Worm (Caenorhabditis elegans): ENCODE measurements around the gene K06B4.4.

K06B4.4 gene

DNA sequence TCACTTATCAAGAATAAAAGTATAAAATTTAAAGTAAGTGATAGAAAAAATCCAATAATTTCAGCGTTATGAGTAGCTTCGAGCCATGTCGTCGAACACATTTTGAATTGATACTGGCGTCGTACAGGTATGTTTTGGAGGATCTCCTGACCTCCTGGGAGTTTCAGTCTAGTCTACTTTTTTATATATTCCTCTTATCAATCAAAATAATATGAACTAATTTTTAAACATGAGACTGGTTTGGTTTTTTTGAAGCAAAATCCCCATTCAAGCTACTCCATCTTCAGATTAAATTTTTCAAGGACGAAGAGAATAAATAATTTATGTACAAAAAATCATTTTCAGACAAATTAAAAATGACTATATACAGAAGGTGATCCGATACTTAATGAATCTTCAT is 42.9 kb downstream of the K06B4.4 start, which contains the start of gene str-101:
str-101 (minus strand) TSS at position 101 of the 400 bp plus-strand sequence.
- TF ChIP-seq fos-1 (tag; optimal IDR thresholded peaks at IDR 0.05) (no peak), nhr-11 (tag; optimal IDR thresholded peaks at IDR 0.05) (no peak), fkh-2 (tag; optimal IDR thresholded peaks at IDR 0.05) (no peak), R02D3.7 (tag; optimal IDR thresholded peaks at IDR 0.05) (no peak)

DNA sequence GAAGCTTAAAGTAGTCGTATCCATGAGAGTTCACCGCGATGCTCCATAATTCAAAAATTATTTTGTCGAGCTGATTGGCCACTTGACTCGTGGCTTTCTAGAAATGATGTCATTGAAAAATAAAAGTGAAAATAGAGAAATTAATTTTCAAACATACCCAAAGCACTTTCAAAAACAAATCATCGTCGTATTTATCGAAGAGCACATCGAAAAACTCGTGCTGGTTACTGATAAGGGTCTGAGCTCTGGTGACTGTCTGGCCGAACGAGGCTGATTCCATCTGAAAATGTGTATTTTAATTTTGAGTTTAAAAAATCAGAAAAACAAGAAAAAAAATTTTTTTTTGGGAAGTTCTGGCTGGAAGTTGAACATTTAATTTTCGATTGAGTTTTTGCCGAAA is 43.4 kb downstream of the K06B4.4 start:
- peak; percentile 11 for TF ChIP-seq elt-2 (tag; optimal IDR thresholded peaks at IDR 0.05)
- TF ChIP-seq nhr-23 (tag; optimal IDR thresholded peaks at IDR 0.05) = no peak
- peak; percentile 34 for TF ChIP-seq pqm-1 (tag; optimal IDR thresholded peaks at IDR 0.05)

DNA sequence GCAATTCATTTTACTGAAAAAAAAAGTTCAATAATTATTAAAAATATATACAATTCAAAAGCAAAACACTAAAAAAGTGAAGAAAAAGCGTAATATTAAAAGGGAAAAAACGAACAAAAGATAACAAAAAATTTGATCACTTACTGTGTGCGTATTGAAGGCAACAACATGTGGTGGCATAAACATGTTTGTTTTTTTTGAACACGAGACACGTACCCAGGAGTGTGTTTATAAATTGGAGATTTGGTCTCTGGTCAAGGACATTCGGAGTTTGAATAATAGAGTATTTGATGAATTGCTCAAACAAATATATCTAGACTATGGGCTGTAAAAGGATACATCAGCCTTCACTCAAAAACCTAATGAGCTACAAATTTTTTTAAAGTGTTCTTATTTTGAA is 46.7 kb downstream of the K06B4.4 start:
- TF ChIP-seq nhr-11 (tag; optimal IDR thresholded peaks at IDR 0.05) (no peak), pqm-1 (tag; optimal IDR thresholded peaks at IDR 0.05) (no peak), fos-1 (tag; optimal IDR thresholded peaks at IDR 0.05) (no peak), daf-12 (tag; optimal IDR thresholded peaks at IDR 0.05) (no peak), zag-1 (tag; optimal IDR thresholded peaks at IDR 0.05) (no peak), jun-1 (tag; optimal IDR thresholded peaks at IDR 0.05) (no peak), nhr-25 (tag; optimal IDR thresholded peaks at IDR 0.05) (no peak), pha-4 (tag; optimal IDR thresholded peaks at IDR 0.05) (no peak)

DNA sequence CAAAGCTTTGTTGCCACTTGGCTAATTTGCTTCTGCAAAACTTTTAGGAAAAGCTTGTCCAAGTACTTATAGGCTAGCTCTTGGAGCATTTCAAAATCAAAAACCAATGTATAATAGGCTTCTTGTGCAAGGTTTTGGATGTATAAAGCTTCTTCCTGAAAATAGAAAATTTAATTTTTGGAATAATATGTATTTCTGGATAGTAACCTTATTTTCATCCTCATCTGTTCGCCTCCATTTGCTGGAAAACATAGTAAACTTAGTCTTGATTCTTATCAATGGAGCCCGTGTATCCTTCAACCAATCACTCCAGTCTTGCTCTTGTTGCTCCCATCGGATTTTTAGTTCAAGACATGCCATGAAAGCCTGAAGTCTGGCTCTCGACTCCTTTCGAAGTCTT is 47.7 kb downstream of the K06B4.4 start, which contains the start of gene Y6E2A.4:
Y6E2A.4 (minus strand) TSS at position 101 of the 400 bp plus-strand sequence.
- no peak for TF ChIP-seq nhr-237 (tag; optimal IDR thresholded peaks at IDR 0.05)
- no peak for TF ChIP-seq ceh-16 (tag; optimal IDR thresholded peaks at IDR 0.05)
- no peak for TF ChIP-seq aly-2 (tag; optimal IDR thresholded peaks at IDR 0.05)
- no peak for TF ChIP-seq fkh-2 (tag; optimal IDR thresholded peaks at IDR 0.05)
- no peak for TF ChIP-seq ceh-28 (tag; optimal IDR thresholded peaks at IDR 0.05)
- TF ChIP-seq elt-2 (tag; optimal IDR thresholded peaks at IDR 0.05) = no peak
- no peak for TF ChIP-seq skn-1 (tag; optimal IDR thresholded peaks at IDR 0.05)
- no peak for TF ChIP-seq nhr-25 (tag; optimal IDR thresholded peaks at IDR 0.05)
- TF ChIP-seq zag-1 (tag; optimal IDR thresholded peaks at IDR 0.05) = no peak
- no peak for TF ChIP-seq fkh-10 (GFP tag; optimal IDR thresholded peaks at IDR 0.05)
- TF ChIP-seq ZK546.5 (tag; optimal IDR thresholded peaks at IDR 0.05) = no peak
- TF ChIP-seq R02D3.7 (tag; optimal IDR thresholded peaks at IDR 0.05) = no peak
- no peak for TF ChIP-seq ceh-82 (tag; optimal IDR thresholded peaks at IDR 0.05)

DNA sequence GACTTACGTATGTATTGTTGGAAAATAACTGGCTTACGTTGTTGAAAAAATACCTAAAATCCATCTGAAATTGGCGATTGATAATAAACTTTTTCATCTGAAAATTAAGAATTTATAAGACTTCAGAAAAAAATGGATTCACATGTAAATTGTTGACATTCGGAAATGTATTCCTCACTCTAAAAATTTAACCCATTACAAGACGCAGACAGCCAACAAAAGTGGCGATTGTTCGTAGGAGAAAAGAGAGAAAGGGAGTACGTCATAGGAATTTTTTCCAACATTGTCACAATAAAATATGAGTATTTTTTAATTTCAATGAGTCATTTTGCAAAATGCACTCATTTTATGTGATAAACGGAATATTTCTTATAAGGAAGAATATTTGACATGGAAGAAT is 49.6 kb downstream of the K06B4.4 start, which contains the start of gene Y6E2A.5:
Y6E2A.5 (minus strand) TSS at position 101 of the 400 bp plus-strand sequence.
- TF ChIP-seq nhr-12 (tag; optimal IDR thresholded peaks at IDR 0.05) (no peak), nhr-237 (tag; optimal IDR thresholded peaks at IDR 0.05) (no peak), pqm-1 (tag; optimal IDR thresholded peaks at IDR 0.05) (peak; percentile 1), ceh-16 (tag; optimal IDR thresholded peaks at IDR 0.05) (no peak)

DNA sequence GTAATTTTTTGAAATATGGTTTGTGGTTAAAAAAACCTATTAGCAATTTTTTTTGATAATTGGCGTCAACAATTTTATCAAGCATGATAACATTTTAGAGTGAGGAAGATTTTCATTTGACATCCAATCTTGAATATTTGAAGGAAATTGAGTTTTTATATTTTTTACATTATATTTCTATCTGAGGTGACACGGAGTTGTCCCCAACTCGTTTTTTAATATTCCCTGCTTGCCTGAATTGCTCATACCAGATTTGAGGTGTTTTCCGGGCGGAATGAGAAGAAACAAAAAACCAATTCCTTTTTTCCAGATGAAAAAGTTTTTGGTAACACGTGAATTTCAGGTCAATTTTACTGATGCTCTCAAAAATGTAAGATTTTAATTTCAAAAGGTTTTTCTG is 50.6 kb downstream of the K06B4.4 start, which contains the start of gene Y6E2A.7:
Y6E2A.7 (plus strand) TSS at position 301 of the 400 bp plus-strand sequence.
- no peak for TF ChIP-seq ztf-11 (tag; optimal IDR thresholded peaks at IDR 0.05)
- no peak for TF ChIP-seq elt-2 (tag; optimal IDR thresholded peaks at IDR 0.05)
- no peak for TF ChIP-seq ceh-28 (tag; optimal IDR thresholded peaks at IDR 0.05)
- TF ChIP-seq fkh-10 (GFP tag; optimal IDR thresholded peaks at IDR 0.05) = no peak
- no peak for TF ChIP-seq nhr-77 (tag; optimal IDR thresholded peaks at IDR 0.05)
- TF ChIP-seq skn-1 (tag; optimal IDR thresholded peaks at IDR 0.05) = no peak
